Worm (Caenorhabditis elegans): ENCODE measurements around the gene emb-8.

ce11 chrIII:5185620-5186019, 13.9 kb downstream of the emb-8 start, which contains the start of gene pup-2:
- no peak for TF ChIP-seq hnd-1 (tag; optimal IDR thresholded peaks at IDR 0.05)
- TF ChIP-seq B0310.2 (tag; optimal IDR thresholded peaks at IDR 0.05): no peak
- TF ChIP-seq ceh-36 (tag; optimal IDR thresholded peaks at IDR 0.05): no peak
- TF ChIP-seq ama-1 (optimal IDR thresholded peaks at IDR 0.05): no peak
- no peak for TF ChIP-seq flt-1 (GFP tag; IDR thresholded peaks at IDR 0.05)
- TF ChIP-seq scrt-1 (GFP tag; IDR thresholded peaks at IDR 0.05): no peak

Data from whole organism, early embryonic.